Fruit fly (Drosophila melanogaster) whole organism, embryonic: ENCODE results near the gene Ero1L.

Experiments used
- Blimp-1 ChIP-seq: fragments of 200-800 bp; sonication (Bioruptor generic); optimal IDR thresholded peaks from 3 replicates; lab custom pipeline; 2018; ENCODE audit warnings: missing biosample characterization, missing genetic modification characterization, mild to moderate bottlenecking, moderate library complexity, missing genetic modification reagents
- CG10431 ChIP-seq: fragments of 200-800 bp; sonication (Bioruptor generic); optimal IDR thresholded peaks from 3 replicates; lab custom pipeline; 2018; ENCODE audit warnings: missing biosample characterization, mild to moderate bottlenecking, missing genetic modification characterization
- CG11504 ChIP-seq: fragments of 200-800 bp; sonication (Bioruptor generic); optimal IDR thresholded peaks from 3 replicates; lab custom pipeline; 2019; ENCODE audit warnings: missing biosample characterization, mild to moderate bottlenecking, missing genetic modification characterization, moderate library complexity
- CG11695 ChIP-seq: fragments of 200-800 bp; sonication (Bioruptor generic); IDR thresholded peaks from 3 replicates; pipeline ENCODE4 v1.3.6; 2022; ENCODE audit warnings: missing biosample characterization, missing genetic modification characterization
- CG12155 ChIP-seq: fragments of 200-800 bp; sonication (Bioruptor generic); optimal IDR thresholded peaks from 3 replicates; lab custom pipeline; 2016; ENCODE audit warnings: missing biosample characterization, missing genetic modification characterization
- CG12659 ChIP-seq: fragments of 200-800 bp; sonication (Bioruptor generic); optimal IDR thresholded peaks from 3 replicates; lab custom pipeline; 2017; ENCODE audit warnings: mild to moderate bottlenecking, missing biosample characterization, missing genetic modification reagents, missing genetic modification characterization
- CG14050 ChIP-seq: fragments of 200-800 bp; sonication (Bioruptor generic); IDR thresholded peaks from 3 replicates; pipeline ENCODE4 v1.3.6; 2022; ENCODE audit warnings: missing biosample characterization, missing genetic modification characterization
- CG14667 ChIP-seq: fragments of 200-800 bp; sonication (Bioruptor generic); IDR thresholded peaks from 2 replicates; pipeline ENCODE4 v1.3.6; 2022; ENCODE audit warnings: missing biosample characterization, missing genetic modification characterization
- CG14965 ChIP-seq: fragments of 200-800 bp; sonication (Bioruptor generic); optimal IDR thresholded peaks from 2 replicates; lab custom pipeline; 2016; ENCODE audit warnings: missing biosample characterization, missing genetic modification characterization, borderline replicate concordance
- CG17612 ChIP-seq: fragments of 200-800 bp; sonication (Bioruptor generic); IDR thresholded peaks from 2 replicates; pipeline ENCODE4 v1.3.6; 2022; ENCODE audit warnings: missing biosample characterization, missing genetic modification characterization
- CG2875 ChIP-seq: fragments of 200-800 bp; sonication (Bioruptor generic); optimal IDR thresholded peaks from 2 replicates; lab custom pipeline; 2017; ENCODE audit warnings: missing biosample characterization, mild to moderate bottlenecking, missing genetic modification characterization, missing genetic modification reagents
- CG3407 ChIP-seq: fragments of 200-800 bp; sonication (Bioruptor generic); optimal IDR thresholded peaks from 2 replicates; lab custom pipeline; 2018; ENCODE audit warnings: missing biosample characterization, mild to moderate bottlenecking, missing genetic modification characterization
- CG4707 ChIP-seq: fragments of 200-800 bp; sonication (Bioruptor generic); optimal IDR thresholded peaks from 2 replicates; lab custom pipeline; 2018; ENCODE audit warnings: missing biosample characterization, mild to moderate bottlenecking, missing genetic modification characterization, moderate library complexity
- CG6813 ChIP-seq: fragments of 200-800 bp; sonication (Bioruptor generic); optimal IDR thresholded peaks from 2 replicates; lab custom pipeline; 2017; ENCODE audit warnings: missing biosample characterization, missing genetic modification characterization, mild to moderate bottlenecking, moderate library complexity, missing genetic modification reagents
- CG7357 ChIP-seq: fragments of 200-800 bp; sonication (Bioruptor generic); IDR thresholded peaks from 3 replicates; pipeline ENCODE4 v1.3.6; 2022; ENCODE audit warnings: missing biosample characterization, missing genetic modification characterization
- CG8089 ChIP-seq: fragments of 200-800 bp; sonication (Bioruptor generic); optimal IDR thresholded peaks from 3 replicates; lab custom pipeline; 2016; ENCODE audit warnings: missing biosample characterization, missing genetic modification characterization
- CG8924 ChIP-seq: fragments of 200-800 bp; optimal IDR thresholded peaks from 3 replicates; lab custom pipeline; 2019; ENCODE audit warnings: missing biosample characterization, mild to moderate bottlenecking, missing genetic modification characterization, moderate library complexity
- CrebB ChIP-seq: fragments of 200-800 bp; sonication (Bioruptor generic); optimal IDR thresholded peaks from 3 replicates; lab custom pipeline; 2018; ENCODE audit warnings: missing biosample characterization, mild to moderate bottlenecking, missing genetic modification characterization
- Dip3 ChIP-seq: fragments of 200-800 bp; sonication (Bioruptor generic); optimal IDR thresholded peaks from 3 replicates; lab custom pipeline; 2016; ENCODE audit warnings: missing biosample characterization, missing genetic modification characterization
- Dref ChIP-seq: fragments of 200-800 bp; sonication (Bioruptor generic); IDR thresholded peaks from 2 replicates; pipeline ENCODE4 v1.3.6; 2022; ENCODE audit warnings: missing biosample characterization, missing genetic modification characterization
- Ets97D ChIP-seq: fragments of 200-800 bp; sonication (Bioruptor generic); optimal IDR thresholded peaks from 3 replicates; lab custom pipeline; 2016; ENCODE audit warnings: missing biosample characterization, missing genetic modification characterization
- HLH4C ChIP-seq: fragments of 200-800 bp; sonication (Bioruptor generic); IDR thresholded peaks from 3 replicates; pipeline ENCODE4 v1.3.6; 2022; ENCODE audit warnings: missing biosample characterization, missing genetic modification characterization; ENCODE audit not compliant: partially characterized antibody
- Opbp ChIP-seq: fragments of 200-800 bp; sonication (Bioruptor generic); IDR thresholded peaks from 3 replicates; pipeline ENCODE4 v1.3.6; 2022; ENCODE audit warnings: missing biosample characterization, missing genetic modification characterization; ENCODE audit not compliant: partially characterized antibody
- Ravus ChIP-seq: fragments of 200-800 bp; sonication (Bioruptor generic); IDR thresholded peaks from 2 replicates; pipeline ENCODE4 v1.3.6; 2022; ENCODE audit warnings: missing biosample characterization, missing genetic modification characterization
- Rx ChIP-seq: fragments of 200-800 bp; sonication (Bioruptor generic); IDR thresholded peaks from 2 replicates; pipeline ENCODE4 v1.3.6; 2022; ENCODE audit warnings: missing biosample characterization, missing genetic modification characterization
- Side ChIP-seq: fragments of 200-800 bp; sonication (Bioruptor generic); optimal IDR thresholded peaks from 2 replicates; lab custom pipeline; 2016; ENCODE audit warnings: missing biosample characterization, missing genetic modification characterization
- Sox100B ChIP-seq: fragments of 200-800 bp; sonication (Bioruptor generic); optimal IDR thresholded peaks from 3 replicates; lab custom pipeline; 2018; ENCODE audit warnings: missing biosample characterization, mild to moderate bottlenecking, missing genetic modification characterization
- Taf1 ChIP-seq: fragments of 200-800 bp; sonication (Bioruptor generic); IDR thresholded peaks from 2 replicates; pipeline ENCODE4 v1.3.6; 2022; ENCODE audit warnings: missing biosample characterization, missing genetic modification characterization
- Xrp1 ChIP-seq: fragments of 200-800 bp; sonication (Bioruptor generic); IDR thresholded peaks from 2 replicates; pipeline ENCODE4 v1.3.6; 2022; ENCODE audit warnings: missing biosample characterization, missing genetic modification characterization
- bab2 ChIP-seq: fragments of 200-800 bp; sonication (Bioruptor generic); optimal IDR thresholded peaks from 2 replicates; lab custom pipeline; 2016; ENCODE audit warnings: missing biosample characterization, missing genetic modification characterization
- chinmo ChIP-seq: fragments of 200-800 bp; sonication (Bioruptor generic); IDR thresholded peaks from 4 replicates; pipeline ENCODE4 v1.3.6; 2022; ENCODE audit warnings: missing biosample characterization, missing genetic modification characterization; ENCODE audit not compliant: partially characterized antibody
- ci ChIP-seq: fragments of 200-800 bp; sonication (Bioruptor generic); IDR thresholded peaks from 3 replicates; pipeline ENCODE4 v1.3.6; 2022; ENCODE audit warnings: missing biosample characterization, missing genetic modification characterization
- da ChIP-seq: fragments of 200-800 bp; sonication (Bioruptor generic); optimal IDR thresholded peaks from 2 replicates; lab custom pipeline; 2016; ENCODE audit warnings: missing biosample characterization, missing genetic modification characterization
- esg ChIP-seq: fragments of 200-800 bp; sonication (Bioruptor generic); conservative IDR thresholded peaks from 2 replicates; pipeline ENCODE4 v1.3.6; 2022; ENCODE audit warnings: missing biosample characterization, missing genetic modification characterization
- eve ChIP-seq, 2 experiments: fragments of >200 bp; optimal IDR thresholded peaks; 2 replicates each; lab custom pipeline; 2017; ENCODE audit warnings: missing biosample characterization in 2 of 2, missing genetic modification characterization in 2 of 2
- inv ChIP-seq: fragments of 200-800 bp; sonication (Bioruptor generic); IDR thresholded peaks from 2 replicates; pipeline ENCODE4 v1.3.6; 2022; ENCODE audit warnings: missing biosample characterization, missing genetic modification characterization; ENCODE audit not compliant: partially characterized antibody
- jigr1 ChIP-seq: fragments of 200-800 bp; sonication (Bioruptor generic); IDR thresholded peaks from 3 replicates; pipeline ENCODE4 v1.3.6; 2022; ENCODE audit warnings: missing biosample characterization, missing genetic modification characterization
- jumu ChIP-seq: fragments of 200-800 bp; sonication (Bioruptor generic); optimal IDR thresholded peaks from 3 replicates; lab custom pipeline; 2016; ENCODE audit warnings: missing biosample characterization, missing genetic modification characterization
- lbe ChIP-seq: fragments of 200-800 bp; sonication (Bioruptor generic); optimal IDR thresholded peaks from 2 replicates; lab custom pipeline; 2016; ENCODE audit warnings: missing biosample characterization, mild to moderate bottlenecking, missing genetic modification characterization
- nerfin-1 ChIP-seq: fragments of 200-800 bp; sonication (Bioruptor generic); optimal IDR thresholded peaks from 3 replicates; lab custom pipeline; 2019; ENCODE audit warnings: missing biosample characterization, mild to moderate bottlenecking, missing genetic modification characterization, moderate library complexity
- oc ChIP-seq: fragments of 200-800 bp; sonication (Bioruptor generic); optimal IDR thresholded peaks from 2 replicates; lab custom pipeline; 2018; ENCODE audit warnings: missing biosample characterization, mild to moderate bottlenecking, missing genetic modification characterization, moderate library complexity
- peb ChIP-seq: fragments of 200-800 bp; sonication (Bioruptor generic); IDR thresholded peaks from 2 replicates; pipeline ENCODE4 v1.3.6; 2022; ENCODE audit warnings: missing biosample characterization, missing genetic modification characterization
- pho ChIP-seq: fragments of 200-800 bp; sonication (Bioruptor generic); optimal IDR thresholded peaks from 2 replicates; lab custom pipeline; 2016; ENCODE audit warnings: missing biosample characterization, missing genetic modification characterization
- ranshi ChIP-seq: fragments of 200-800 bp; sonication (Bioruptor generic); IDR thresholded peaks from 2 replicates; pipeline ENCODE4 v1.3.6; 2022; ENCODE audit warnings: missing biosample characterization, missing genetic modification characterization
- row ChIP-seq: fragments of 200-800 bp; sonication (Bioruptor generic); IDR thresholded peaks from 3 replicates; pipeline ENCODE4 v1.3.6; 2022; ENCODE audit warnings: missing biosample characterization, missing genetic modification characterization
- schlank ChIP-seq: fragments of 200-800 bp; sonication (Bioruptor generic); optimal IDR thresholded peaks from 2 replicates; lab custom pipeline; 2018; ENCODE audit warnings: missing biosample characterization, mild to moderate bottlenecking, missing genetic modification characterization
- sens ChIP-seq: fragments of 200-800 bp; sonication (Bioruptor generic); peaks from one replicate; lab custom pipeline; 2016; ENCODE audit warnings: missing biosample characterization, missing genetic modification characterization
- sim ChIP-seq: fragments of 200-800 bp; sonication (Bioruptor generic); IDR thresholded peaks from 2 replicates; pipeline ENCODE4 v1.3.6; 2022; ENCODE audit warnings: missing biosample characterization, missing genetic modification characterization
- sug ChIP-seq: fragments of 200-800 bp; optimal IDR thresholded peaks from 2 replicates; lab custom pipeline; 2019; ENCODE audit warnings: missing biosample characterization, mild to moderate bottlenecking, missing genetic modification characterization, moderate library complexity
- tll ChIP-seq, 2 experiments: fragments of 200-800 bp in 1 of 2; fragments of >200 bp in 1 of 2; sonication (Bioruptor generic) in 1 of 2; optimal IDR thresholded peaks; 2 replicates each; lab custom pipeline; 2017 to 2019; ENCODE audit warnings: missing biosample characterization in 2 of 2, missing genetic modification characterization in 2 of 2, mild to moderate bottlenecking in 1 of 2, moderate library complexity in 1 of 2
- tx ChIP-seq: fragments of 200-800 bp; sonication (Bioruptor generic); optimal IDR thresholded peaks from 2 replicates; lab custom pipeline; 2016; ENCODE audit warnings: missing biosample characterization, missing genetic modification characterization
- vvl ChIP-seq: fragments of 200-800 bp; sonication (Bioruptor generic); IDR thresholded peaks from 2 replicates; pipeline ENCODE4 v1.3.6; 2022; ENCODE audit warnings: missing biosample characterization, missing genetic modification characterization

Ero1L gene

DNA sequence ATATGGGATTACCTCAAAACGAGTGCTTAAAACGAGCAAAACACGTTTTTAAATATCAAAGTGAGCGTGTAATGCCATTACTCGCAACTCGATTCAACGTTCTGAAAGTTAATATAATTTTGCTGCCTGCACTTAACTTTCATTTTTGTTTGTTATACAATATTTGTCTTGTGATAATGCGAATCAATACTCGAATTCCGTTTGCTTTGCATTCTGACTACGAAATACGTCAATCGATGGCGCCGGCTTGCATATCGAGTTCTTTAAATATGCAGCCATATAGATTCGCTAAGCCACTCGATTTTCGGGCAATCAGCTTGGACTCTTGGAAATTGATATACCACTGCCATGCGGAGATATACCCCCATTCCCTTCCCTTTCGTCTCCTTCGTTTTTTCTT lies 50.5 kb downstream of the Ero1L start (continued):
- peak; percentile 2 for TF ChIP-seq Blimp-1 (GFP tag; lab: Kevin White, UChicago)
- no peak for TF ChIP-seq Side (GFP tag; lab: Kevin White, UChicago)
- peak; percentile 40 for TF ChIP-seq sens
- TF ChIP-seq inv: no peak
- TF ChIP-seq CG10431 (GFP tag; lab: Kevin White, UChicago): no peak
- TF ChIP-seq CG8924 (tag; lab: Kevin White, UChicago): no peak
- TF ChIP-seq CG8089 (GFP tag; lab: Kevin White, UChicago): no peak
- TF ChIP-seq lbe (GFP tag; lab: Kevin White, UChicago): peak; percentile 31
- no peak for TF ChIP-seq oc
- TF ChIP-seq Xrp1 (GFP tag; lab: Robert Waterston, UW): 0 out of 2 replicates have a peak, but pooled peaks have one; percentile 13
- no peak for TF ChIP-seq CG11695 (GFP tag; lab: Robert Waterston, UW)
- TF ChIP-seq CG2875: peak; percentile 16
- TF ChIP-seq jigr1 (GFP tag; lab: Robert Waterston, UW): no peak
- no peak for TF ChIP-seq nerfin-1 (tag; lab: Kevin White, UChicago)
- no peak for TF ChIP-seq sim (GFP tag; lab: Robert Waterston, UW)
- TF ChIP-seq ranshi (GFP tag; lab: Robert Waterston, UW): no peak
- no peak for TF ChIP-seq Dip3 (GFP tag; lab: Kevin White, UChicago)
- peak; percentile 15 for TF ChIP-seq CG6813 (GFP tag; lab: Kevin White, UChicago)
- TF ChIP-seq row (GFP tag; lab: Robert Waterston, UW): no peak
- TF ChIP-seq CG14965 (GFP tag; lab: Kevin White, UChicago): no peak
- no peak for TF ChIP-seq CG12155 (GFP tag; lab: Kevin White, UChicago)
- no peak for TF ChIP-seq CG12659 (GFP tag; lab: Kevin White, UChicago)
- no peak for TF ChIP-seq CG14050 (GFP tag; lab: Robert Waterston, UW)
- no peak for TF ChIP-seq HLH4C (GFP tag; lab: Robert Waterston, UW)
- TF ChIP-seq esg: no peak
- no peak for TF ChIP-seq Ravus (GFP tag; lab: Robert Waterston, UW)
- TF ChIP-seq vvl (GFP tag; lab: Robert Waterston, UW): no peak
- TF ChIP-seq jumu (GFP tag; lab: Kevin White, UChicago): no peak
- TF ChIP-seq sug (tag; lab: Kevin White, UChicago): no peak
- TF ChIP-seq CG7357 (GFP tag; lab: Robert Waterston, UW): no peak
- TF ChIP-seq bab2 (GFP tag; lab: Kevin White, UChicago): no peak
- no peak for TF ChIP-seq da (GFP tag; lab: Kevin White, UChicago)
- TF ChIP-seq peb: no peak
- no peak for TF ChIP-seq tx (GFP tag; lab: Kevin White, UChicago)
- no peak for TF ChIP-seq CG14667 (GFP tag; lab: Robert Waterston, UW)
- TF ChIP-seq Sox100B (GFP tag; lab: Kevin White, UChicago): peak; percentile 22
- TF ChIP-seq CG17612: no peak
- no peak for TF ChIP-seq schlank
- TF ChIP-seq CG3407 (GFP tag; lab: Kevin White, UChicago): peak; percentile 8
- peak; percentile 3 for TF ChIP-seq CG4707 (GFP tag; lab: Kevin White, UChicago)
- no peak for TF ChIP-seq CrebB
- TF ChIP-seq ci: 0 out of 3 replicates have a peak, but pooled peaks have one; percentile 46
- no peak for TF ChIP-seq Rx (GFP tag; lab: Robert Waterston, UW)
- no peak for TF ChIP-seq chinmo (GFP tag; lab: Robert Waterston, UW)
- no peak for TF ChIP-seq pho (GFP tag; lab: Kevin White, UChicago)
- TF ChIP-seq CG11504 (tag; lab: Kevin White, UChicago): no peak
- no peak for TF ChIP-seq Ets97D
- TF ChIP-seq tll (GFP tag; optimal IDR thresholded peaks at IDR 0.05; lab: Kevin White, UChicago): no peak
- TF ChIP-seq Opbp (GFP tag; lab: Robert Waterston, UW): no peak
- TF ChIP-seq Taf1 (GFP tag; lab: Robert Waterston, UW): no peak
- TF ChIP-seq eve (GFP tag; optimal IDR thresholded peaks at IDR 0.05; lab: Kevin White, UChicago): no peak
- no peak for TF ChIP-seq Dref (GFP tag; lab: Robert Waterston, UW)
